Worm (Caenorhabditis elegans): Measurements from ENCODE around the gene T16A9.5.
A peak's percentile ranks its signal among the peaks of the same experiment; 100 is the strongest.
"Not testable (repeated sequence)": the region's sequence is repeated elsewhere in the genome, so short reads cannot be mapped to it uniquely, and the experiment has no call there.

DNA sequence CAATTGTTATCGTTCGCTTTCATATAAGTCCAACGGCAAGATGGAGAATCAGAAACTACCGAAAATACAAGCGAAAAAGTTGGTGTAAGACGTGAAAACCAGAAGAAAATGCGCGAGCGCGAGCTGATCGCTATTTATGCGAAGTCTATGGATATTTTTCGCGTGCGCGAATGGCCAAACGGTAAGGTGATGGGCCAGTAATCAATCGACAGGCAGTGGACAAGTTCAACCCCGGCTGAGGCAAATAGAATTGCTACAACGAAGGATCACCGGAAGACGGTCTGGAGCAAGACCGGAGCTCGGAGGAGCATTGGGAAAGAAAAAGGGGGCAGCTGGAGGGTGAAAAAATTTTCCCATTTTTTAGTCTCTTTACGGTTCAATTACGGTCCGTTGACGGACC is 22.4 kb upstream of the T16A9.5 start:
- not testable (repeated sequence) for TF ChIP-seq tbx-9 (tag; optimal IDR thresholded peaks at IDR 0.05; ENCODE audit: borderline replicate concordance); unc-62 (GFP tag; optimal IDR thresholded peaks at IDR 0.05)
- peak; percentile 90 for TF ChIP-seq aptf-3 (GFP tag; IDR thresholded peaks at IDR 0.05)
- peak; percentile 31 for TF ChIP-seq nhr-90 (tag; optimal IDR thresholded peaks at IDR 0.05)
